Worm (Caenorhabditis elegans): ENCODE data around the gene inx-11.

- TF ChIP-seq ces-1 (GFP tag; optimal IDR thresholded peaks at IDR 0.05) = no peak
- TF ChIP-seq blmp-1 (tag; optimal IDR thresholded peaks at IDR 0.05) = no peak
- no peak for TF ChIP-seq ceh-39 (tag; optimal IDR thresholded peaks at IDR 0.05)
- TF ChIP-seq nhr-12 (tag; optimal IDR thresholded peaks at IDR 0.05) = no peak
- TF ChIP-seq lsy-2 (tag; optimal IDR thresholded peaks at IDR 0.05) = no peak
- TF ChIP-seq nhr-76 (tag; optimal IDR thresholded peaks at IDR 0.05) = no peak
- TF ChIP-seq pha-4 (tag; optimal IDR thresholded peaks at IDR 0.05) = no peak
- TF ChIP-seq mab-5 (tag; optimal IDR thresholded peaks at IDR 0.05) = no peak
- no peak for TF ChIP-seq snpc-4 (tag; optimal IDR thresholded peaks at IDR 0.05)
- TF ChIP-seq unc-39 (tag; optimal IDR thresholded peaks at IDR 0.05) = no peak
- TF ChIP-seq ztf-11 (tag; optimal IDR thresholded peaks at IDR 0.05) = no peak
- TF ChIP-seq elt-3 (tag; optimal IDR thresholded peaks at IDR 0.05) = no peak
Observed at ce11 chrV:12488002-12488401, 968 bp downstream of the inx-11 start.

Data from whole organism, mixed stage, embryonic.